Fruit fly (Drosophila melanogaster): Measurements from ENCODE around the gene modSP.

dm6 chr3R:16655000-16655493, 415 bp downstream of the modSP start:
- no peak for TF ChIP-seq jim (GFP tag; optimal IDR thresholded peaks at IDR 0.05)
- TF ChIP-seq Myc (optimal IDR thresholded peaks at IDR 0.05): no peak
- no peak for TF ChIP-seq lola (GFP tag; optimal IDR thresholded peaks at IDR 0.05)
- TF ChIP-seq usp (GFP tag; optimal IDR thresholded peaks at IDR 0.05): no peak
- TF ChIP-seq dmrt93B (GFP tag; optimal IDR thresholded peaks at IDR 0.05): no peak
- TF ChIP-seq br (GFP tag; optimal IDR thresholded peaks at IDR 0.05): no peak
- TF ChIP-seq Dfd (GFP tag; optimal IDR thresholded peaks at IDR 0.05): no peak
- no peak for TF ChIP-seq dl (GFP tag; optimal IDR thresholded peaks at IDR 0.05; ENCODE audit: insufficient read depth in 1 of 2, partially characterized antibody in 2 of 2)
- TF ChIP-seq dsf (GFP tag; optimal IDR thresholded peaks at IDR 0.05; ENCODE audit: borderline replicate concordance): no peak
- TF ChIP-seq CrebA (GFP tag; optimal IDR thresholded peaks at IDR 0.05; ENCODE audit: borderline replicate concordance): no peak

Measured in whole organism, wandering third instar larva.